Worm (Caenorhabditis elegans) whole organism, mixed stage, embryonic: ENCODE results near the gene Y54F10AL.1.

Source experiments
- drap-1 ChIP-seq: fragments of 200-800 bp; sonication (Bioruptor generic); optimal IDR thresholded peaks from 3 replicates; lab custom pipeline; 2018; ENCODE audit warnings: mild to moderate bottlenecking, missing genetic modification characterization, missing compliant biosample characterization
- elt-3 ChIP-seq: fragments of 150-350 bp; optimal IDR thresholded peaks from 2 replicates; lab custom pipeline; 2014; ENCODE audit warnings: missing biosample characterization, missing genetic modification characterization
- mab-5 ChIP-seq: fragments of 150-350 bp; optimal IDR thresholded peaks from 2 replicates; lab custom pipeline; 2014; ENCODE audit warnings: missing biosample characterization, missing genetic modification characterization
- mep-1 ChIP-seq: fragments of 150-350 bp; optimal IDR thresholded peaks from 2 replicates; lab custom pipeline; 2017; ENCODE audit warnings: missing biosample characterization, missing genetic modification reagents, missing genetic modification characterization, inconsistent platforms
- nhr-237 ChIP-seq: fragments of 150-350 bp; optimal IDR thresholded peaks from 2 replicates; lab custom pipeline; 2014; ENCODE audit warnings: missing biosample characterization, missing genetic modification characterization
- nhr-28 ChIP-seq: fragments of 150-350 bp; optimal IDR thresholded peaks from 2 replicates; lab custom pipeline; 2014; ENCODE audit warnings: missing biosample characterization, missing genetic modification characterization
- pha-4 ChIP-seq: fragments of 150-350 bp; optimal IDR thresholded peaks from 2 replicates; lab custom pipeline; 2018; ENCODE audit warnings: missing biosample characterization, missing genetic modification reagents, missing genetic modification characterization
- sem-2 ChIP-seq: fragments of 200-800 bp; sonication (Bioruptor generic); optimal IDR thresholded peaks from 2 replicates; lab custom pipeline; 2018; ENCODE audit warnings: mild to moderate bottlenecking, missing genetic modification characterization, missing compliant biosample characterization
- sptf-1 ChIP-seq: sonication (generic microtip); optimal IDR thresholded peaks from 2 replicates; lab custom pipeline; 2017; ENCODE audit warnings: mild to moderate bottlenecking, missing genetic modification characterization, moderate library complexity, missing compliant biosample characterization
- unc-62 ChIP-seq: fragments of 150-350 bp; optimal IDR thresholded peaks from 2 replicates; lab custom pipeline; 2014; ENCODE audit warnings: missing biosample characterization, missing genetic modification reagents, missing genetic modification characterization

DNA sequence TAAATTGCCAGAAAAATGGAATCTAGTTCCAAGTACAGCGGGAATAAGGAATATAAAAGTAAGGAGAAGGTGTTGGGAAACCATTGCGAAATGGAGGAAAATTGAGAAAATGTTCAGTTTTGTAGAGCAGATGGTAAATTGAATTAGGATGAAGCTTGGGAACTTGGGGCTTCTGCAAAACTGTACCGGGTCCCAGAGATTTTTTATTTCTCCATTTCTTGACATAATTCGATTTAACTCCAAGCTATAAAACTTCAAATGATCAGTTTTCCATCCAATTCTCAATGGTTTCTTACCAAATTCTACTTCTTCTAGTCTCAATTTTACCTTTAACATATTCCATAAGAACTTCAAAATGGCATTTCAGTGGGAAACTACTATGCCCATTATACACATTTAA lies 19.3 kb upstream of the Y54F10AL.1 start, which contains the start of the genes E02H9.9 and E02H9.1:
- TF ChIP-seq mab-5 (tag; lab: Kevin White, UChicago) (no peak), mep-1 (tag; lab: Kevin White, UChicago) (no peak), sem-2 (GFP tag; lab: Kevin White, UChicago) (no peak), elt-3 (tag; lab: Kevin White, UChicago) (no peak), sptf-1 (tag; lab: Kevin White, UChicago) (no peak), nhr-28 (tag; lab: Kevin White, UChicago) (no peak), unc-62 (no peak), nhr-237 (no peak), pha-4 (tag; lab: Kevin White, UChicago) (no peak), drap-1 (GFP tag; lab: Kevin White, UChicago) (no peak)
